Worm (Caenorhabditis elegans) whole organism, L3 larva: Measurements from ENCODE around the gene F44D12.19.

ENCODE experiments used
- ZK546.5 ChIP-seq: sonication (generic microtip); optimal IDR thresholded peaks from 2 replicates; lab custom pipeline; 2017; ENCODE audit warnings: missing biosample characterization, missing genetic modification characterization
- ceh-16 ChIP-seq: sonication (generic microtip); optimal IDR thresholded peaks from 2 replicates; lab custom pipeline; 2017; ENCODE audit warnings: missing biosample characterization, missing genetic modification characterization
- ceh-82 ChIP-seq: fragments of 150-350 bp; optimal IDR thresholded peaks from 2 replicates; lab custom pipeline; 2014; ENCODE audit warnings: missing biosample characterization, missing genetic modification characterization
- elt-2 ChIP-seq: sonication (generic microtip); optimal IDR thresholded peaks from 2 replicates; lab custom pipeline; 2016; ENCODE audit warnings: missing genetic modification reagents, mild to moderate bottlenecking, missing genetic modification characterization, missing compliant biosample characterization
- elt-3 ChIP-seq, 3 experiments: fragments of 150-350 bp in 1 of 3; sonication (generic microtip) in 2 of 3; optimal IDR thresholded peaks; 2 replicates in 2 of 3; 4 replicates in 1 of 3; lab custom pipeline; 2014 to 2017; ENCODE audit warnings: missing biosample characterization in 3 of 3, missing genetic modification characterization in 3 of 3
- fkh-10 ChIP-seq: sonication (generic microtip); optimal IDR thresholded peaks from 2 replicates; lab custom pipeline; 2017; ENCODE audit warnings: missing biosample characterization, missing genetic modification reagents, missing genetic modification characterization
- fkh-2 ChIP-seq: fragments of 150-350 bp; optimal IDR thresholded peaks from 2 replicates; lab custom pipeline; 2014; ENCODE audit warnings: missing biosample characterization, missing genetic modification reagents, missing genetic modification characterization
- fos-1 ChIP-seq: fragments of 150-350 bp; optimal IDR thresholded peaks from 2 replicates; lab custom pipeline; 2014; ENCODE audit warnings: missing biosample characterization, missing genetic modification characterization
- hmg-11 ChIP-seq: sonication (generic microtip); optimal IDR thresholded peaks from 2 replicates; lab custom pipeline; 2016; ENCODE audit warnings: missing genetic modification characterization, missing compliant biosample characterization
- lin-39 ChIP-seq: fragments of 150-350 bp; optimal IDR thresholded peaks from 2 replicates; lab custom pipeline; 2018; ENCODE audit warnings: missing biosample characterization, missing genetic modification reagents, missing genetic modification characterization
- lsy-12 ChIP-seq: sonication (generic microtip); optimal IDR thresholded peaks from 2 replicates; lab custom pipeline; 2016; ENCODE audit warnings: mild to moderate bottlenecking, missing genetic modification characterization, missing compliant biosample characterization
- mml-1 ChIP-seq: fragments of 150-350 bp; sonication (generic microtip); optimal IDR thresholded peaks from 3 replicates; lab custom pipeline; 2014; ENCODE audit warnings: missing biosample characterization, missing genetic modification characterization
- nhr-11 ChIP-seq: fragments of 150-350 bp; optimal IDR thresholded peaks from 2 replicates; lab custom pipeline; 2014; ENCODE audit warnings: missing biosample characterization, missing genetic modification characterization
- nhr-25 ChIP-seq: sonication (generic microtip); optimal IDR thresholded peaks from 2 replicates; lab custom pipeline; 2017; ENCODE audit warnings: missing biosample characterization, missing genetic modification characterization
- nhr-43 ChIP-seq: sonication (generic microtip); optimal IDR thresholded peaks from 2 replicates; lab custom pipeline; 2016; ENCODE audit warnings: mild to moderate bottlenecking, missing genetic modification characterization, missing compliant biosample characterization; ENCODE audit not compliant: poor library complexity, severe bottlenecking
- nhr-67 ChIP-seq: fragments of 150-350 bp; optimal IDR thresholded peaks from 2 replicates; lab custom pipeline; 2014; ENCODE audit warnings: missing biosample characterization, missing genetic modification characterization
- nhr-76 ChIP-seq: fragments of 150-350 bp; sonication (generic microtip); optimal IDR thresholded peaks from 5 replicates; lab custom pipeline; 2014; ENCODE audit warnings: missing biosample characterization, missing genetic modification characterization
- nhr-77 ChIP-seq: fragments of 150-350 bp; optimal IDR thresholded peaks from 2 replicates; lab custom pipeline; 2014; ENCODE audit warnings: missing biosample characterization, missing genetic modification characterization
- pha-4 ChIP-seq: fragments of 150-350 bp; optimal IDR thresholded peaks from 2 replicates; lab custom pipeline; 2014; ENCODE audit warnings: missing biosample characterization, missing genetic modification reagents, missing genetic modification characterization
- pqm-1 ChIP-seq: fragments of 150-350 bp; optimal IDR thresholded peaks from 2 replicates; lab custom pipeline; 2017; ENCODE audit warnings: missing biosample characterization, missing genetic modification characterization, inconsistent platforms
- sea-2 ChIP-seq: fragments of 150-350 bp; sonication (generic microtip); optimal IDR thresholded peaks from 4 replicates; lab custom pipeline; 2014; ENCODE audit warnings: missing biosample characterization, missing genetic modification reagents, missing genetic modification characterization
- snpc-4 ChIP-seq: fragments of 150-350 bp; optimal IDR thresholded peaks from 2 replicates; lab custom pipeline; 2014; ENCODE audit warnings: missing biosample characterization, missing genetic modification characterization
- tbx-2 ChIP-seq: sonication (generic microtip); optimal IDR thresholded peaks from 2 replicates; lab custom pipeline; 2016; ENCODE audit warnings: mild to moderate bottlenecking, missing genetic modification characterization, missing compliant biosample characterization
- unc-39 ChIP-seq: sonication (generic microtip); optimal IDR thresholded peaks from 4 replicates; lab custom pipeline; 2017; ENCODE audit warnings: missing biosample characterization, missing genetic modification characterization
- unc-62 ChIP-seq: fragments of 150-350 bp; sonication (generic microtip); optimal IDR thresholded peaks from 4 replicates; lab custom pipeline; 2014; ENCODE audit warnings: missing biosample characterization, missing genetic modification reagents, missing genetic modification characterization
- ztf-11 ChIP-seq: fragments of 150-350 bp; optimal IDR thresholded peaks from 2 replicates; lab custom pipeline; 2014; ENCODE audit warnings: missing biosample characterization, missing genetic modification characterization

The F44D12.19 gene

ce11 chrIV:10065159-10065558, 43.8 kb downstream of the F44D12.19 start:
- TF ChIP-seq unc-62 (GFP tag; lab: Kevin White, UChicago), result peak; percentile 36
- no peak for TF ChIP-seq fkh-2 (tag; lab: Kevin White, UChicago)
- peak; percentile 74 for TF ChIP-seq lin-39 (tag; lab: Kevin White, UChicago)

- TF ChIP-seq mml-1 (tag; lab: Kevin White, UChicago), result no peak
- TF ChIP-seq ceh-16, result no peak
- TF ChIP-seq tbx-2, result no peak
- peak; percentile 44 for TF ChIP-seq elt-2
- no peak for TF ChIP-seq sea-2 (GFP tag; lab: Kevin White, UChicago)
- TF ChIP-seq pqm-1 (tag; lab: Kevin White, UChicago), result peak; percentile 10
- TF ChIP-seq nhr-67 (tag; lab: Kevin White, UChicago), result no peak
- TF ChIP-seq elt-3 (tag; optimal IDR thresholded peaks at IDR 0.05; lab: Kevin White, UChicago), result no peak
- TF ChIP-seq lsy-12, result no peak
- no peak for TF ChIP-seq fkh-10 (GFP tag; lab: Kevin White, UChicago)
- TF ChIP-seq nhr-25 (tag; lab: Kevin White, UChicago), result no peak
Measured at ce11 chrIV:10066456-10066855, 45.1 kb downstream of the F44D12.19 start.

- TF ChIP-seq ceh-82 (no peak), pha-4 (tag; lab: Kevin White, UChicago) (no peak), fkh-10 (GFP tag; lab: Kevin White, UChicago) (peak; percentile 94), elt-2 (no peak), nhr-43 (tag; lab: Kevin White, UChicago) (no peak), ztf-11 (tag; lab: Kevin White, UChicago) (no peak), unc-39 (tag; lab: Kevin White, UChicago) (no peak)
Measured at ce11 chrIV:10067541-10067940, 46.2 kb downstream of the F44D12.19 start, which contains the start of gene cwn-2. Gene cwn-2, plus strand, starts transcription at chrIV:10067816.

DNA sequence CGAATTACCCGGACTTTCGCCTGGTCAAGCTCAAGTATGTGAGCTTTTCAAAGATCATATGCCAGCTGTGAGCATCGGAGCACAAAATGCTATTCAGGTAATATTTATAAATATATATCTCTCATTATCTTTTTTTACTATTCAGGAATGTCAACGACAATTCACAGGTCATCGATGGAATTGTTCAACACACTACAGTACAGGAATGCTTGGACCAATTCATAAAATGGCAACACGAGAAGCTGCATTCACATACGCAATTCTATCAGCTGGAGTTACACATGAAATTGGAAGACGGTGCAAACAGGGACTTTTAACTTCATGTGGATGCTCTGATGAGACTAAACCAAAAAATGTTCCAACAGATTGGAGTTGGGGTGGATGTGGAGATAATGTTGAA, 46.9 kb downstream of the F44D12.19 start:
- TF ChIP-seq ztf-11 (tag; lab: Kevin White, UChicago), result no peak
- TF ChIP-seq nhr-77 (tag; lab: Kevin White, UChicago), result no peak
- TF ChIP-seq fkh-10 (GFP tag; lab: Kevin White, UChicago), result no peak
- no peak for TF ChIP-seq ZK546.5 (tag; lab: Kevin White, UChicago)
- no peak for TF ChIP-seq snpc-4 (tag; lab: Kevin White, UChicago)
- no peak for TF ChIP-seq unc-62 (GFP tag; lab: Kevin White, UChicago)
- no peak for TF ChIP-seq hmg-11 (tag; lab: Kevin White, UChicago)
- no peak for TF ChIP-seq fkh-2 (tag; lab: Kevin White, UChicago)
- TF ChIP-seq nhr-76, result no peak
- TF ChIP-seq nhr-11 (tag; lab: Kevin White, UChicago), result no peak
- no peak for TF ChIP-seq elt-2
- no peak for TF ChIP-seq nhr-25 (tag; lab: Kevin White, UChicago)
- no peak for TF ChIP-seq fos-1 (tag; lab: Kevin White, UChicago)
- TF ChIP-seq sea-2 (GFP tag; lab: Kevin White, UChicago), result no peak
- no peak for TF ChIP-seq nhr-67 (tag; lab: Kevin White, UChicago)
